Worm (Caenorhabditis elegans) whole organism, L1 larva: ENCODE results near the gene sra-26.

Source experiments
- ama-1 ChIP-seq: fragments of 150-350 bp; optimal IDR thresholded peaks from 2 replicates; lab custom pipeline; 2014
- ceh-88 ChIP-seq: fragments of 200-800 bp; sonication (Bioruptor generic); IDR thresholded peaks from 2 replicates; pipeline ENCODE4 v1.3.6; 2022; ENCODE audit warnings: missing genetic modification characterization, missing compliant biosample characterization
- egl-27 ChIP-seq, 2 experiments: fragments of 150-350 bp in 1 of 2; sonication (generic microtip); optimal IDR thresholded peaks; 3 replicates each; lab custom pipeline; 2017 to 2018; ENCODE audit warnings: missing biosample characterization in 2 of 2, missing genetic modification characterization in 2 of 2, missing genetic modification reagents in 2 of 2
- lin-14 ChIP-seq: fragments of 200-800 bp; sonication (Bioruptor generic); optimal IDR thresholded peaks from 2 replicates; lab custom pipeline; 2018; ENCODE audit warnings: mild to moderate bottlenecking, missing genetic modification characterization, moderate library complexity, missing compliant biosample characterization
- lsy-2 ChIP-seq, 2 experiments: fragments of 150-350 bp; optimal IDR thresholded peaks; 2 replicates each; lab custom pipeline; 2014; ENCODE audit warnings: missing biosample characterization in 2 of 2, missing genetic modification characterization in 2 of 2
- nhr-11 ChIP-seq: fragments of 150-350 bp; optimal IDR thresholded peaks from 2 replicates; lab custom pipeline; 2014; ENCODE audit warnings: missing biosample characterization, missing genetic modification characterization
- nhr-237 ChIP-seq: fragments of 150-350 bp; optimal IDR thresholded peaks from 2 replicates; lab custom pipeline; 2014; ENCODE audit warnings: missing biosample characterization, missing genetic modification characterization

DNA sequence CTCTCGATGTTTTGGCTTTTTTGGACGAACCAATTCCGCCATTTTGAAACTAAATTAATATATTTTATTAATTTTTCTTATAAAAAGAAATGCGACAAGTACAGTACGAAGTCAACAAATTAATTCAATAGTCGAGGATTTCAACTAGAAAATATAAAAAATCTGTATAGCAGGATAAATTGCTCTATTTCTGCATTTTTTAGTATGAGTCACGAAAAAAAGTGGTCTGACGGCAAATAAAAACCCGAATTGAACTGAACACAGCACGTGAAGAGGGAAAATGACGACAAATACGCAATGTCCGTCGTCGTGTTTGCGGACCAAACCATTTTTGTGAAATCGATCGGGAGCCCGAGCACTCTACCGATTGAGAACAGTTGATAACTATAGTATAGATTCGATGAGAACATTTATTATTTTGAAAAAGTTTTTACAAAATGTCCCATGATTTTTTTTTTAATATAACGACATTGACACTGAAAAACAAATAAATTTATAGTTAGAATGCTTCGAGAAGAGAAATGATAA, 42.2 kb downstream of the sra-26 start, which contains the start of gene epg-5:
- TF ChIP-seq egl-27 (tag; optimal IDR thresholded peaks at IDR 0.05; lab: Kevin White, UChicago) (no peak), ceh-88 (GFP tag; lab: Robert Waterston, UW) (no peak), nhr-11 (tag; lab: Kevin White, UChicago) (no peak), lsy-2 (tag; optimal IDR thresholded peaks at IDR 0.05; lab: Kevin White, UChicago) (peak; percentile 41 to 57), nhr-237 (tag; lab: Kevin White, UChicago) (no peak), ama-1 (lab: Kevin White, UChicago) (no peak), lin-14 (GFP tag; lab: Kevin White, UChicago) (peak; percentile 60)
